ENCODE assay signal across 5 worm cellular contexts in genomic region chrV:12939434-12939833, ce11.
TF ChIP-seq lines count a peak whose summit lies in the region.

Gene T16G1.5, minus strand, starts transcription at chrV:12939552.

TF ChIP-seq in whole organism, L2 larva, 48 proteins besides CTCF, POLR2A, EP300 and RAD21:
- no peak for TF ChIP-seq lin-39 (tag; optimal IDR thresholded peaks at IDR 0.05; lab: Kevin White, UChicago)
- TF ChIP-seq fos-1 (tag; optimal IDR thresholded peaks at IDR 0.05; lab: Kevin White, UChicago): peak; percentile 41

TF ChIP-seq in whole organism, L3 larva, 47 proteins besides CTCF, POLR2A, EP300 and RAD21:
- peak; percentile 25 for TF ChIP-seq elt-2 (tag; optimal IDR thresholded peaks at IDR 0.05; lab: Kevin White, UChicago)
- TF ChIP-seq ZK546.5 (tag; optimal IDR thresholded peaks at IDR 0.05; lab: Kevin White, UChicago): no peak
- TF ChIP-seq ama-1 (optimal IDR thresholded peaks at IDR 0.05; lab: Kevin White, UChicago): no peak

TF ChIP-seq in whole organism, L4 larva, 104 proteins besides CTCF, POLR2A, EP300 and RAD21:
- TF ChIP-seq F26F4.8 (GFP tag; conservative IDR thresholded peaks at IDR 0.05; lab: Robert Waterston, UW): no peak
- TF ChIP-seq zip-2 (tag; optimal IDR thresholded peaks at IDR 0.05; lab: Kevin White, UChicago): peak; percentile 88
- 0 out of 2 replicates have a peak, but pooled peaks have one; percentile 23 for TF ChIP-seq dmd-6 (GFP tag; IDR thresholded peaks at IDR 0.05; lab: Robert Waterston, UW)
- TF ChIP-seq pha-4 (GFP tag; IDR thresholded peaks at IDR 0.05; lab: Robert Waterston, UW): no peak
- no peak for TF ChIP-seq pha-4 (tag; optimal IDR thresholded peaks at IDR 0.05; lab: Kevin White, UChicago)
- TF ChIP-seq pqm-1 (tag; optimal IDR thresholded peaks at IDR 0.05; lab: Kevin White, UChicago): peak; percentile 40
- TF ChIP-seq nhr-28 (tag; optimal IDR thresholded peaks at IDR 0.05; lab: Kevin White, UChicago): peak; percentile 58
- TF ChIP-seq lim-7 (GFP tag; IDR thresholded peaks at IDR 0.05; lab: Robert Waterston, UW): no peak
- no peak for TF ChIP-seq zfp-3 (GFP tag; conservative IDR thresholded peaks at IDR 0.05; lab: Robert Waterston, UW)
- no peak for TF ChIP-seq madf-9 (GFP tag; conservative IDR thresholded peaks at IDR 0.05; lab: Robert Waterston, UW)
- TF ChIP-seq daf-16 (GFP tag; optimal IDR thresholded peaks at IDR 0.05; lab: Kevin White, UChicago): no peak
- TF ChIP-seq daf-16 (tag; optimal IDR thresholded peaks at IDR 0.05; lab: Kevin White, UChicago): peak; percentile 76
- no peak for TF ChIP-seq jun-1 (tag; optimal IDR thresholded peaks at IDR 0.05; lab: Kevin White, UChicago)
- no peak for TF ChIP-seq ceh-32 (tag; optimal IDR thresholded peaks at IDR 0.05; lab: Kevin White, UChicago; ENCODE audit: poor library complexity)
- no peak for TF ChIP-seq nhr-10 (tag; optimal IDR thresholded peaks at IDR 0.05; lab: Kevin White, UChicago)
- TF ChIP-seq nhr-77 (tag; optimal IDR thresholded peaks at IDR 0.05; lab: Kevin White, UChicago): peak; percentile 36
- no peak for TF ChIP-seq daf-8 (GFP tag; IDR thresholded peaks at IDR 0.05; lab: Robert Waterston, UW)
- no peak for TF ChIP-seq vab-7 (GFP tag; IDR thresholded peaks at IDR 0.05; lab: Robert Waterston, UW)

TF ChIP-seq in whole organism, mixed stage, embryonic, 35 proteins besides CTCF, POLR2A, EP300 and RAD21:
- TF ChIP-seq zip-8 (tag; optimal IDR thresholded peaks at IDR 0.05; lab: Kevin White, UChicago) (peak; percentile 39), nhr-12 (tag; optimal IDR thresholded peaks at IDR 0.05; lab: Kevin White, UChicago) (no peak)

TF ChIP-seq in whole organism, young adult, 124 proteins besides CTCF, POLR2A, EP300 and RAD21:
- TF ChIP-seq nhr-80 (tag; optimal IDR thresholded peaks at IDR 0.05; lab: Kevin White, UChicago): peak; percentile 29
- no peak for TF ChIP-seq mxl-1 (tag; optimal IDR thresholded peaks at IDR 0.05; lab: Kevin White, UChicago)
- no peak for TF ChIP-seq nhr-179 (tag; optimal IDR thresholded peaks at IDR 0.05; lab: Kevin White, UChicago)
